Fruit fly (Drosophila melanogaster) whole organism, prepupa: Measurements from ENCODE around the gene CG12111.

Experiments
- Blimp-1 ChIP-seq: fragments of 200-800 bp; sonication (Bioruptor generic); optimal IDR thresholded peaks from 3 replicates; lab custom pipeline; 2017; ENCODE audit warnings: missing biosample characterization, missing genetic modification characterization, mild to moderate bottlenecking, moderate library complexity, missing genetic modification reagents
- CG10631 ChIP-seq: fragments of 200-800 bp; sonication (Bioruptor generic); optimal IDR thresholded peaks from 2 replicates; lab custom pipeline; 2016; ENCODE audit warnings: missing biosample characterization, missing genetic modification characterization
- CG10669 ChIP-seq: fragments of 200-800 bp; sonication (Bioruptor generic); optimal IDR thresholded peaks from 3 replicates; lab custom pipeline; 2018; ENCODE audit warnings: missing biosample characterization, mild to moderate bottlenecking, missing genetic modification characterization, moderate library complexity
- CG11294 ChIP-seq: fragments of 200-800 bp; sonication (Bioruptor generic); IDR thresholded peaks from 2 replicates; pipeline ENCODE4 v1.3.6; 2022; ENCODE audit warnings: missing biosample characterization, missing genetic modification characterization
- CG11902 ChIP-seq: fragments of 200-800 bp; sonication (Bioruptor generic); optimal IDR thresholded peaks from 3 replicates; lab custom pipeline; 2016; ENCODE audit warnings: missing biosample characterization, missing genetic modification characterization
- CG15336 ChIP-seq: fragments of 200-800 bp; sonication (Bioruptor generic); IDR thresholded peaks from 2 replicates; pipeline ENCODE4 v1.3.6; 2022; ENCODE audit warnings: missing biosample characterization, missing genetic modification characterization
- CG1621 ChIP-seq: fragments of 200-800 bp; sonication (Bioruptor generic); optimal IDR thresholded peaks from 3 replicates; lab custom pipeline; 2018; ENCODE audit warnings: missing biosample characterization, mild to moderate bottlenecking, missing genetic modification characterization
- CG31627 ChIP-seq: fragments of 200-800 bp; sonication (Bioruptor generic); optimal IDR thresholded peaks from 3 replicates; lab custom pipeline; 2016; ENCODE audit warnings: missing biosample characterization, missing genetic modification characterization
- CG32006 ChIP-seq: fragments of 200-800 bp; sonication (Bioruptor generic); optimal IDR thresholded peaks from 3 replicates; lab custom pipeline; 2017; ENCODE audit warnings: missing biosample characterization, mild to moderate bottlenecking, missing genetic modification characterization
- CG3919 ChIP-seq: fragments of 200-800 bp; sonication (Bioruptor generic); optimal IDR thresholded peaks from 3 replicates; lab custom pipeline; 2016; ENCODE audit warnings: missing biosample characterization, missing genetic modification characterization
- CG6163 ChIP-seq: fragments of 200-800 bp; sonication (Bioruptor generic); IDR thresholded peaks from 3 replicates; pipeline ENCODE4 v1.3.6; 2022; ENCODE audit warnings: missing biosample characterization, missing genetic modification characterization
- CG6276 ChIP-seq: fragments of 200-800 bp; sonication (Bioruptor generic); optimal IDR thresholded peaks from 2 replicates; lab custom pipeline; 2017; ENCODE audit warnings: missing biosample characterization, mild to moderate bottlenecking, missing genetic modification characterization
- CG6792 ChIP-seq: fragments of 200-800 bp; sonication (Bioruptor generic); optimal IDR thresholded peaks from 3 replicates; lab custom pipeline; 2016; ENCODE audit warnings: missing biosample characterization, missing genetic modification characterization
- CG6808 ChIP-seq: fragments of 200-800 bp; sonication (Bioruptor generic); optimal IDR thresholded peaks from 3 replicates; lab custom pipeline; 2017; ENCODE audit warnings: missing biosample characterization, missing genetic modification characterization, mild to moderate bottlenecking, moderate library complexity, missing genetic modification reagents
- CG6854 ChIP-seq: fragments of 200-800 bp; sonication (Bioruptor generic); optimal IDR thresholded peaks from 2 replicates; lab custom pipeline; 2017; ENCODE audit warnings: missing biosample characterization, mild to moderate bottlenecking, missing genetic modification characterization
- CG8119 ChIP-seq: fragments of 200-800 bp; sonication (Bioruptor generic); IDR thresholded peaks from 3 replicates; pipeline ENCODE4 v1.3.6; 2022; ENCODE audit warnings: missing biosample characterization, missing genetic modification characterization
- CG8319 ChIP-seq: fragments of 200-800 bp; sonication (Bioruptor generic); optimal IDR thresholded peaks from 3 replicates; lab custom pipeline; 2016; ENCODE audit warnings: missing biosample characterization, missing genetic modification characterization
- CG9139 ChIP-seq: fragments of 200-800 bp; sonication (Bioruptor generic); optimal IDR thresholded peaks from 3 replicates; lab custom pipeline; 2017; ENCODE audit warnings: missing biosample characterization, mild to moderate bottlenecking, missing genetic modification characterization
- Eip78C ChIP-seq: fragments of 200-800 bp; sonication (Bioruptor generic); peaks from one replicate; lab custom pipeline; 2016; ENCODE audit warnings: missing biosample characterization, missing genetic modification characterization
- Ets21C ChIP-seq: fragments of 200-800 bp; sonication (Bioruptor generic); optimal IDR thresholded peaks from 3 replicates; lab custom pipeline; 2016; ENCODE audit warnings: missing biosample characterization, missing genetic modification characterization
- Gug ChIP-seq: fragments of 200-800 bp; sonication (Bioruptor generic); IDR thresholded peaks from 2 replicates; pipeline ENCODE4 v1.3.6; 2022; ENCODE audit warnings: missing biosample characterization, missing genetic modification characterization
- Hr39 ChIP-seq: fragments of 200-800 bp; sonication (Bioruptor generic); optimal IDR thresholded peaks from 2 replicates; lab custom pipeline; 2016; ENCODE audit warnings: missing biosample characterization, missing genetic modification characterization
- Hr4 ChIP-seq: fragments of 200-800 bp; sonication (Bioruptor generic); optimal IDR thresholded peaks from 3 replicates; lab custom pipeline; 2016; ENCODE audit warnings: missing biosample characterization, missing genetic modification characterization
- Lpt ChIP-seq: fragments of 200-800 bp; sonication (Bioruptor generic); optimal IDR thresholded peaks from 3 replicates; lab custom pipeline; 2016; ENCODE audit warnings: missing biosample characterization, missing genetic modification characterization
- Met ChIP-seq: fragments of 200-800 bp; sonication (Bioruptor generic); optimal IDR thresholded peaks from 3 replicates; lab custom pipeline; 2016; ENCODE audit warnings: missing biosample characterization, missing genetic modification characterization
- OdsH ChIP-seq: fragments of 200-800 bp; sonication (Bioruptor generic); optimal IDR thresholded peaks from 3 replicates; lab custom pipeline; 2016; ENCODE audit warnings: missing biosample characterization, missing genetic modification characterization
- Sox102F ChIP-seq: fragments of 200-800 bp; sonication (Bioruptor generic); optimal IDR thresholded peaks from 2 replicates; lab custom pipeline; 2016; ENCODE audit warnings: missing biosample characterization, mild to moderate bottlenecking, missing genetic modification characterization
- Sox14 ChIP-seq: fragments of 200-800 bp; sonication (Bioruptor generic); optimal IDR thresholded peaks from 3 replicates; lab custom pipeline; 2016; ENCODE audit warnings: missing biosample characterization, missing genetic modification characterization
- acj6 ChIP-seq: fragments of 200-800 bp; sonication (Bioruptor generic); optimal IDR thresholded peaks from 3 replicates; lab custom pipeline; 2016; ENCODE audit warnings: missing biosample characterization, missing genetic modification characterization
- cyc ChIP-seq: fragments of 200-800 bp; sonication (Bioruptor generic); optimal IDR thresholded peaks from 3 replicates; lab custom pipeline; 2016; ENCODE audit warnings: missing biosample characterization, missing genetic modification characterization
- dac ChIP-seq: fragments of 200-800 bp; sonication (Bioruptor generic); optimal IDR thresholded peaks from 2 replicates; lab custom pipeline; 2017; ENCODE audit warnings: missing biosample characterization, mild to moderate bottlenecking, missing genetic modification characterization
- dsx ChIP-seq: fragments of 200-800 bp; optimal IDR thresholded peaks from 3 replicates; lab custom pipeline; 2019; ENCODE audit warnings: missing biosample characterization, mild to moderate bottlenecking, missing genetic modification characterization, moderate library complexity; ENCODE audit not compliant: poor library complexity, severe bottlenecking
- eg ChIP-seq: fragments of 200-800 bp; sonication (Bioruptor generic); IDR thresholded peaks from 3 replicates; pipeline ENCODE4 v1.3.6; 2022; ENCODE audit warnings: missing biosample characterization, missing genetic modification characterization
- fd85E ChIP-seq: fragments of 200-800 bp; sonication (Bioruptor generic); optimal IDR thresholded peaks from 3 replicates; lab custom pipeline; 2016; ENCODE audit warnings: missing biosample characterization, missing genetic modification characterization
- fkh ChIP-seq: fragments of 200-800 bp; sonication (Bioruptor generic); optimal IDR thresholded peaks from 3 replicates; lab custom pipeline; 2017; ENCODE audit warnings: missing biosample characterization, mild to moderate bottlenecking, missing genetic modification characterization, moderate library complexity
- lz ChIP-seq: fragments of 200-800 bp; sonication (Bioruptor generic); optimal IDR thresholded peaks from 3 replicates; lab custom pipeline; 2016; ENCODE audit warnings: missing biosample characterization, missing genetic modification characterization
- salr ChIP-seq, 2 experiments: fragments of 200-800 bp; sonication (Bioruptor generic); optimal IDR thresholded peaks; 3 replicates each; lab custom pipeline; 2016 to 2018; ENCODE audit warnings: missing biosample characterization in 2 of 2, missing genetic modification characterization in 2 of 2, mild to moderate bottlenecking in 1 of 2
- spab ChIP-seq: fragments of 200-800 bp; sonication (Bioruptor generic); optimal IDR thresholded peaks from 2 replicates; lab custom pipeline; 2017; ENCODE audit warnings: missing biosample characterization, mild to moderate bottlenecking, missing genetic modification characterization, missing genetic modification reagents
- ss ChIP-seq, 2 experiments: fragments of 200-800 bp; sonication (Bioruptor generic); optimal IDR thresholded peaks; 2 replicates in 1 of 2; 3 replicates in 1 of 2; lab custom pipeline; 2017 to 2018; ENCODE audit warnings: mild to moderate bottlenecking in 2 of 2, missing biosample characterization in 2 of 2, missing genetic modification characterization in 2 of 2, moderate library complexity in 1 of 2
- svp ChIP-seq: fragments of 200-800 bp; sonication (Bioruptor generic); peaks from one replicate; lab custom pipeline; 2016; ENCODE audit warnings: missing biosample characterization, missing genetic modification characterization
- vri ChIP-seq: fragments of 200-800 bp; sonication (Bioruptor generic); optimal IDR thresholded peaks from 3 replicates; lab custom pipeline; 2016; ENCODE audit warnings: missing biosample characterization, mild to moderate bottlenecking, missing genetic modification characterization

The CG12111 gene

DNA sequence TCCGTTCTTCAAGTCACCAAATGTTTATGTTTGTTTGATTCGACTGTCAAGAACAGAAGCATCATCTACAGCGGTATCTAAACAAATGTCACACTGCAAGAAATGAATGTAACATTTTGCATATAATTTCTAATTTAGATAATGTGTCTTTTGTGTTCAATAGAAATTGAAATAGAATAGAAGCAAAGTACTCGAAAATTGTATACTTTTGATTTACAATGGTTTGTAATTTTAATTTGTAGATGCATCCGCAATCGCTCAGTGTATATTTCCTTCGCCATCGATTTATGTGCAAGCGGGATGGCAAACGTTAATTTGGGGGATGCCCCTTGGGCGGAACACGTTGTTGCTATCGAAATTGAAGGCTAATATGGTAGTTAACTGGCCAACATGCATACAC, 32.6 kb downstream of the CG12111 start (continued):
- TF ChIP-seq dsx: no peak
- TF ChIP-seq, all 60 proteins: peak for 19

DNA sequence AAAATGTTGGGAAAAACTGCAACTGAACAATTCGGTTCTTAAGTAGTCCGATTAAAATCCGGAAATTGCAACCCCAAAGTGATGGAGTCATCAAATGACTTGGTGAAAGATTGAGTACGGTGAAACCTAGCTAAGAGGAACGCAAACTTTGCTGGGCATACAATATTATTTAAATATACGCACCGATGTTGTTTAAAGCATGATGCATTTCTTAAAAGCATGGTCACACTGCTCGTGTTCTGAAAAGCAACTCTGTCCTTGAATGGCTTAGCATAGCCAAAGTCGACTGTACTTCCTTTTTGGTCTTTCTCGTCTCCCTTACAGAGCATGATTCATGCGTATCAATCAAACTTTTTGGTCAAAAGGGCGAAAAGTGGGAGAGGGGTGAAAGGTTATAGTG, 34.1 kb downstream of the CG12111 start:
- TF ChIP-seq svp (GFP tag; lab: Kevin White, UChicago) (peak; percentile 53), Met (GFP tag; lab: Kevin White, UChicago) (peak; percentile 0), Hr39 (GFP tag; lab: Kevin White, UChicago) (peak; percentile 6), Eip78C (GFP tag; lab: Kevin White, UChicago) (no peak)

DNA sequence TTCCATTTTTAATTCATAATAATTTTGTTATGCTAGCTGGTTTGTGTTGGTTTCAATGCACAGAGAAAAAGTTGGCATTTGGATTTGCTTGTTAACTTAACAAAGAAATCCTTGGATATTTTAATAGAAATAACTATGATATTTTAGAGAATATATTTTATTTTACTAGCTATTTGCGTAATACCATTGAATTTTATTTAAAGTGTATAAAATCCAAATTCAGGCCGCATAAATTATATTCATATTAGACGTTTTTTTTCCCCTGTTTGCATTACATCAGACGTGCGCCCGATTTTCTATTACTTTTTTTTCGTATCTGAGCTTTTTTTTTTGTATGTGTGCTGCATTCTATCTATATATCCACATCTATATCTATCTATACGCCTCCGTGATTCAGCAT, 36.0 kb downstream of the CG12111 start:
- TF ChIP-seq cyc (no peak), CG31627 (GFP tag; lab: Kevin White, UChicago) (no peak), CG6276 (GFP tag; lab: Kevin White, UChicago) (peak; percentile 35), CG11294 (peak; percentile 27; the same call in 1 of the 2 replicates), CG8119 (GFP tag; lab: Robert Waterston, UW) (peak; percentile 54; the same call in 2 of the 3 replicates), Gug (GFP tag; lab: Robert Waterston, UW) (no peak), CG15336 (GFP tag; lab: Robert Waterston, UW) (peak; percentile 67), CG32006 (peak; percentile 19), Hr4 (GFP tag; lab: Kevin White, UChicago) (peak; percentile 27), eg (GFP tag; lab: Robert Waterston, UW) (peak; percentile 72)

DNA sequence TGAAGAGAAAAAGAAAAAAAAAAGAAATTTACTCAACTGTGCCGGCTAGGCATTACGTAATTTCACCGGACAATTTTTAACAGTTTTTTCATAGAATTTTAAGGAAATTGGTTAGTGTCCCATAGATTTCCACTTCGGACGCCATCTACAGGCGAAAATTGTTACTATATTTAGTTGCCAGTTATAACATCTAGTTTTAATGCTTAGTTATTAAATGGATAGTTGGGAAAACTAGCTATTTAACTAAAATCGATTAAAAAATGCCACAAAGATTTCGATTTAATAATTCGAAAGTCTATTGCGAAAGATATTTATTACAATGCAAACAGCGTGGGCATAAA, 36.5 kb downstream of the CG12111 start:
- TF ChIP-seq CG6808 (GFP tag; lab: Kevin White, UChicago) (no peak), CG6792 (GFP tag; lab: Kevin White, UChicago) (no peak), OdsH (GFP tag; lab: Kevin White, UChicago) (no peak), CG9139 (no peak), Hr39 (GFP tag; lab: Kevin White, UChicago) (no peak), dac (GFP tag; lab: Kevin White, UChicago) (no peak), CG6854 (GFP tag; lab: Kevin White, UChicago) (no peak), salr (GFP tag; optimal IDR thresholded peaks at IDR 0.05; lab: Kevin White, UChicago) (no peak)

DNA sequence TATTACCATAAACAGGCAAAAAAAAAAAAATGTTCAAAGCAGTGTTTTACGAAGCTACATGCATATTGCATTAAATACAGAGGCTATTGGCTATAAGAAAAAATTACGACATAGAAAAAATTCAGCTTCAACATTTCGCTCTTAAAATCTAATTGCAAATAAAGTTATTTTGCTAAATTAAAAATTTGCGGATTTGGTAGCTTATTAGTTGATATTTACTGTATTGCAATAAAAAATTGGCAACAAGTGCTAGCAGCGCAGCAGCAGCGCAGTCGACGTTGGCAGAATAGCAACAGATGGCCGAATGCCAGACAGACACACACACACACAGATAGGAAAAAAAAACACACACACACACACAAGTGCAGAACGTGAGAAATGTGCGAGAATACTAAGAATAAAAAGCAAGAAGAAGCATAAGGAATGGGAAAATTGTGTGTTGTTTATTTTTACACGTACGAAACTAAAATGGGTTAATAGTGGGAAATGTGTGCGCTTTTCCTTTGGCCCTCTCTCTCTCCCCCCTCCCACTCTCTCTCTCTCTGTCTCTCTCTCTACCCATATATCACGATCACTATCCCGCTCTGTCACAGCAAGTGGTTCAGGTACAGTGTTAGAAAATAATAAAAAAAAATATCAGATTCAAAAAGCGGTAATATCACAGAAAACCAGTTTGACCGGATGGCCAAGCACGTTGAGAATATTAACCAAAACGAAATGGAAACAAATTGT, 37.0 kb downstream of the CG12111 start:
- no peak for TF ChIP-seq Sox102F (GFP tag; lab: Kevin White, UChicago)
- no peak for TF ChIP-seq CG1621 (tag; lab: Kevin White, UChicago)
- TF ChIP-seq CG3919 (GFP tag; lab: Kevin White, UChicago): peak; percentile 43
- no peak for TF ChIP-seq CG9139
- no peak for TF ChIP-seq Met (GFP tag; lab: Kevin White, UChicago)
- no peak for TF ChIP-seq CG6808 (GFP tag; lab: Kevin White, UChicago)
- no peak for TF ChIP-seq spab
- peak; percentile 75 for TF ChIP-seq CG6276 (GFP tag; lab: Kevin White, UChicago)
- peak; percentile 14 for TF ChIP-seq cyc
- no peak for TF ChIP-seq Blimp-1 (GFP tag; lab: Kevin White, UChicago)
- TF ChIP-seq CG10669: peak; percentile 0
- no peak for TF ChIP-seq fkh (GFP tag; lab: Kevin White, UChicago)
- TF ChIP-seq ss (GFP tag; optimal IDR thresholded peaks at IDR 0.05; lab: Kevin White, UChicago): no peak
- peak; percentile 78 for TF ChIP-seq Gug (GFP tag; lab: Robert Waterston, UW)
- TF ChIP-seq Eip78C (GFP tag; lab: Kevin White, UChicago): peak; percentile 74
- peak; percentile 32 for TF ChIP-seq CG10631 (GFP tag; lab: Kevin White, UChicago)
- no peak for TF ChIP-seq Ets21C
- TF ChIP-seq CG11294: peak; percentile 88
- TF ChIP-seq fd85E: no peak
- TF ChIP-seq eg (GFP tag; lab: Robert Waterston, UW): peak; percentile 96
- TF ChIP-seq CG8319 (GFP tag; lab: Kevin White, UChicago): no peak
- peak; percentile 81 for TF ChIP-seq CG8119 (GFP tag; lab: Robert Waterston, UW)
- TF ChIP-seq CG11902 (GFP tag; lab: Kevin White, UChicago): no peak
- peak; percentile 76 for TF ChIP-seq CG32006
- TF ChIP-seq Sox14 (GFP tag; lab: Kevin White, UChicago): peak; percentile 41
- TF ChIP-seq lz (GFP tag; lab: Kevin White, UChicago): no peak
- TF ChIP-seq salr (GFP tag; optimal IDR thresholded peaks at IDR 0.05; lab: Kevin White, UChicago): peak in 1 of 2 experiments; percentile 65
- TF ChIP-seq CG6854 (GFP tag; lab: Kevin White, UChicago): no peak
- TF ChIP-seq CG6792 (GFP tag; lab: Kevin White, UChicago): no peak
- TF ChIP-seq acj6 (GFP tag; lab: Kevin White, UChicago): peak; percentile 43
- no peak for TF ChIP-seq vri (GFP tag; lab: Kevin White, UChicago)
- TF ChIP-seq Lpt (GFP tag; lab: Kevin White, UChicago): peak; percentile 52
- peak; percentile 88 for TF ChIP-seq CG6163
